Worm (Caenorhabditis elegans) whole organism, L4/young adult: ENCODE data around the gene F20E11.7.

ENCODE experiments used
- W03F9.2 ChIP-seq: fragments of 150-350 bp; optimal IDR thresholded peaks from 2 replicates; lab custom pipeline; 2014; ENCODE audit warnings: missing biosample characterization, missing genetic modification characterization
- him-1 ChIP-seq: sonication (generic microtip); optimal IDR thresholded peaks from 2 replicates; lab custom pipeline; 2016; ENCODE audit warnings: missing genotype, missing genetic modification reagents, missing genetic modification characterization, missing compliant biosample characterization

DNA sequence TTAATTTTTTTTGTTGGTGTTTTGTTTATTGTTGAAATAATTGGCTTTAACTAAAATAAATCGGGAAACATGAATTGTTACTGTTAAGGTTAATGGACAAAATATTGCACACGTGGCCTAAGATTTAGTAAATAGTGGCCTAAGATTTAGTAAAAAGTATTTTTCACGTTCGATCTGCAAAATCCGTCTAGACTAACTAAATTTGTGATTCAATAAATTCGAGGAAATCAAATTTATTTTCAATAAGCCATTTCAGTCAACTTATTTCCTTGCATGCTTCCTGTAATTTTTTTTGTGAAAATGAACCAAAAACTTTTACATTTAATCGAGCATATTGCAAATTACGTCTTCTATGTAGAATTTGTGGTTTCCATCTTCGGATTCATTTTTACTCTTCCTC, 2.4 kb downstream of the F20E11.7 start, which contains the start of gene srw-72:
- TF ChIP-seq W03F9.2 (tag; lab: Kevin White, UChicago) (no peak), him-1 (tag; lab: Kevin White, UChicago) (no peak)
